Worm (Caenorhabditis elegans) whole organism, midembryonic: Measurements from ENCODE around the gene srw-54.

Experiments
- cog-1 ChIP-seq: sonication (generic microtip); optimal IDR thresholded peaks from 2 replicates; lab custom pipeline; 2016; ENCODE audit warnings: missing genetic modification characterization, missing compliant biosample characterization
- klf-2 ChIP-seq: fragments of 200-800 bp; sonication (Bioruptor generic); conservative IDR thresholded peaks from 2 replicates; pipeline ENCODE4 v1.3.6; 2022; ENCODE audit warnings: missing genetic modification reagents, missing genetic modification characterization, missing compliant biosample characterization
- med-1 ChIP-seq: sonication (generic microtip); optimal IDR thresholded peaks from 2 replicates; lab custom pipeline; 2017; ENCODE audit warnings: missing genetic modification characterization, mild to moderate bottlenecking, missing compliant biosample characterization, antibody characterized with exemption, missing genetic modification reagents; ENCODE audit not compliant: insufficient read depth
- ref-1 ChIP-seq: fragments of 200-800 bp; sonication (Bioruptor generic); conservative IDR thresholded peaks from 2 replicates; pipeline ENCODE4 v1.3.6; 2022; ENCODE audit warnings: missing genetic modification reagents, missing genetic modification characterization, missing compliant biosample characterization

DNA sequence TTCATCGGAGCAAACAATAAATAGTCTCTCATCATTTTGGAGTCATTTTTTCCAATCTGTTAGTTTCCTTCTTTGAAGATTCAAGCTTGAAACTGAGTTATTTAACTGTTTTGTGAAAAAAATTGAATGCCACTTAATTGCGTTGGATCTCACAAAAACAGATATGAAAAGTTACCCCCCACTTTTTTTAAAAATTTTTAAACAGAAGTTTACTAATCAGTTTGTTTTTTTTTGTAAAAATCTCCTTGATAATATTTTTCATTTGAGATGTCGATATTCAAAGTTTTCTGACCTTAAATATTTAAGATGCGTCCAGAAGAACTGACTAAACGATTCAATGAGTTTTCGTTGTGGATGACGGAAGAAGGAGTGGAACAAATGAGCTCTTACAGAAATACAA lies 4.8 kb upstream of the srw-54 start, which contains the start of gene Y32B12C.1:
- TF ChIP-seq ref-1 (GFP tag; lab: Robert Waterston, UW) (no peak), cog-1 (tag; lab: Kevin White, UChicago) (no peak), med-1 (GFP tag; lab: Kevin White, UChicago) (no peak), klf-2 (no peak)
